Worm (Caenorhabditis elegans) whole organism, L3 larva: ENCODE measurements around the gene B0310.2.

Experiments used
- aly-2 ChIP-seq: fragments of 150-350 bp; optimal IDR thresholded peaks from 2 replicates; lab custom pipeline; 2014; ENCODE audit warnings: missing biosample characterization, missing genetic modification characterization
- ceh-82 ChIP-seq: fragments of 150-350 bp; optimal IDR thresholded peaks from 2 replicates; lab custom pipeline; 2014; ENCODE audit warnings: missing biosample characterization, missing genetic modification characterization
- ceh-9 ChIP-seq: sonication (generic microtip); optimal IDR thresholded peaks from 2 replicates; lab custom pipeline; 2018; ENCODE audit warnings: missing biosample characterization, missing genetic modification characterization
- daf-12 ChIP-seq: fragments of 150-350 bp; optimal IDR thresholded peaks from 2 replicates; lab custom pipeline; 2014; ENCODE audit warnings: missing biosample characterization, missing genetic modification reagents, missing genetic modification characterization
- egl-27 ChIP-seq: sonication (generic microtip); optimal IDR thresholded peaks from 4 replicates; lab custom pipeline; 2017; ENCODE audit warnings: missing biosample characterization, missing genetic modification reagents, missing genetic modification characterization
- elt-1 ChIP-seq: fragments of 150-350 bp; optimal IDR thresholded peaks from 2 replicates; lab custom pipeline; 2014; ENCODE audit warnings: missing biosample characterization, missing genetic modification characterization
- elt-2 ChIP-seq: sonication (generic microtip); optimal IDR thresholded peaks from 2 replicates; lab custom pipeline; 2016; ENCODE audit warnings: missing genetic modification reagents, mild to moderate bottlenecking, missing genetic modification characterization, missing compliant biosample characterization
- elt-3 ChIP-seq, 3 experiments: fragments of 150-350 bp in 1 of 3; sonication (generic microtip) in 2 of 3; optimal IDR thresholded peaks; 2 replicates in 2 of 3; 4 replicates in 1 of 3; lab custom pipeline; 2014 to 2017; ENCODE audit warnings: missing biosample characterization in 3 of 3, missing genetic modification characterization in 3 of 3
- fkh-10 ChIP-seq: sonication (generic microtip); optimal IDR thresholded peaks from 2 replicates; lab custom pipeline; 2017; ENCODE audit warnings: missing biosample characterization, missing genetic modification reagents, missing genetic modification characterization
- fkh-2 ChIP-seq: fragments of 150-350 bp; optimal IDR thresholded peaks from 2 replicates; lab custom pipeline; 2014; ENCODE audit warnings: missing biosample characterization, missing genetic modification reagents, missing genetic modification characterization
- hmg-11 ChIP-seq: sonication (generic microtip); optimal IDR thresholded peaks from 2 replicates; lab custom pipeline; 2016; ENCODE audit warnings: missing genetic modification characterization, missing compliant biosample characterization
- jun-1 ChIP-seq: fragments of 150-350 bp; optimal IDR thresholded peaks from 2 replicates; lab custom pipeline; 2014; ENCODE audit warnings: missing biosample characterization, missing genetic modification reagents, missing genetic modification characterization
- lin-15B ChIP-seq: fragments of 150-350 bp; optimal IDR thresholded peaks from 2 replicates; lab custom pipeline; 2014; ENCODE audit warnings: missing biosample characterization, missing genetic modification characterization
- lin-39 ChIP-seq: fragments of 150-350 bp; optimal IDR thresholded peaks from 2 replicates; lab custom pipeline; 2018; ENCODE audit warnings: missing biosample characterization, missing genetic modification reagents, missing genetic modification characterization
- lsy-12 ChIP-seq: sonication (generic microtip); optimal IDR thresholded peaks from 2 replicates; lab custom pipeline; 2016; ENCODE audit warnings: mild to moderate bottlenecking, missing genetic modification characterization, missing compliant biosample characterization
- mml-1 ChIP-seq: fragments of 150-350 bp; sonication (generic microtip); optimal IDR thresholded peaks from 3 replicates; lab custom pipeline; 2014; ENCODE audit warnings: missing biosample characterization, missing genetic modification characterization
- nhr-11 ChIP-seq: fragments of 150-350 bp; optimal IDR thresholded peaks from 2 replicates; lab custom pipeline; 2014; ENCODE audit warnings: missing biosample characterization, missing genetic modification characterization
- nhr-12 ChIP-seq: fragments of 150-350 bp; optimal IDR thresholded peaks from 2 replicates; lab custom pipeline; 2014; ENCODE audit warnings: missing biosample characterization, missing genetic modification characterization
- nhr-23 ChIP-seq: fragments of 150-350 bp; optimal IDR thresholded peaks from 2 replicates; lab custom pipeline; 2014; ENCODE audit warnings: missing biosample characterization, missing genetic modification reagents, missing genetic modification characterization
- nhr-25 ChIP-seq: sonication (generic microtip); optimal IDR thresholded peaks from 2 replicates; lab custom pipeline; 2017; ENCODE audit warnings: missing biosample characterization, missing genetic modification characterization
- nhr-43 ChIP-seq: sonication (generic microtip); optimal IDR thresholded peaks from 2 replicates; lab custom pipeline; 2016; ENCODE audit warnings: mild to moderate bottlenecking, missing genetic modification characterization, missing compliant biosample characterization; ENCODE audit not compliant: poor library complexity, severe bottlenecking
- nhr-76 ChIP-seq: fragments of 150-350 bp; sonication (generic microtip); optimal IDR thresholded peaks from 5 replicates; lab custom pipeline; 2014; ENCODE audit warnings: missing biosample characterization, missing genetic modification characterization
- pha-4 ChIP-seq: fragments of 150-350 bp; optimal IDR thresholded peaks from 2 replicates; lab custom pipeline; 2014; ENCODE audit warnings: missing biosample characterization, missing genetic modification reagents, missing genetic modification characterization
- pqm-1 ChIP-seq: fragments of 150-350 bp; optimal IDR thresholded peaks from 2 replicates; lab custom pipeline; 2017; ENCODE audit warnings: missing biosample characterization, missing genetic modification characterization, inconsistent platforms
- sea-2 ChIP-seq: fragments of 150-350 bp; sonication (generic microtip); optimal IDR thresholded peaks from 4 replicates; lab custom pipeline; 2014; ENCODE audit warnings: missing biosample characterization, missing genetic modification reagents, missing genetic modification characterization
- snpc-4 ChIP-seq: fragments of 150-350 bp; optimal IDR thresholded peaks from 2 replicates; lab custom pipeline; 2014; ENCODE audit warnings: missing biosample characterization, missing genetic modification characterization
- tbx-2 ChIP-seq: sonication (generic microtip); optimal IDR thresholded peaks from 2 replicates; lab custom pipeline; 2016; ENCODE audit warnings: mild to moderate bottlenecking, missing genetic modification characterization, missing compliant biosample characterization
- unc-39 ChIP-seq: sonication (generic microtip); optimal IDR thresholded peaks from 4 replicates; lab custom pipeline; 2017; ENCODE audit warnings: missing biosample characterization, missing genetic modification characterization
- unc-62 ChIP-seq: fragments of 150-350 bp; sonication (generic microtip); optimal IDR thresholded peaks from 4 replicates; lab custom pipeline; 2014; ENCODE audit warnings: missing biosample characterization, missing genetic modification reagents, missing genetic modification characterization
- ztf-4 ChIP-seq: fragments of 150-350 bp; optimal IDR thresholded peaks from 2 replicates; lab custom pipeline; 2014; ENCODE audit warnings: missing biosample characterization, missing genetic modification characterization

Gene B0310.2

DNA sequence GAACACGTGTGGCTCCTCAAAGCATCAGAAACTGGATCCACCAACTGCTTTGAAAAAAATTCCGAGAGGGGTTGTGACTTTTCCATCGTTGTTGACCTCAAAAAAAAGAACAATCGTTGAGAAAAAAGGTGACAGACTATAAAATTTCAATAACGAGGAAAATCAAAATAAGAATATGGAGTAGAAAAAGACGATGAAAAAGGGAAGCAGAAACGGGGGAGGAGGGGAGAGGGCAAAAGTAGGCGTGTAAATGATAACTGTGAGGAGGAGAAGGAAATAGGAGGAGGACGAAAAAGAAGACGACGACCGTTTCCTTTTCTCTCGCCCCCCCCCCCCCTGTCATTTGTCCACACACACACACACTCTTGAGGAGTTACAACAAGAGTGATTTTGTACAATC is at the start of gene B0310.2:
B0310.2 (minus strand) TSS at position 101 of the 400 bp plus-strand sequence.
- no peak for TF ChIP-seq elt-3 (tag; optimal IDR thresholded peaks at IDR 0.05; lab: Kevin White, UChicago)
- no peak for TF ChIP-seq nhr-11 (tag; lab: Kevin White, UChicago)
- TF ChIP-seq lsy-12 (tag; lab: Kevin White, UChicago), result no peak
- TF ChIP-seq nhr-25 (tag; lab: Kevin White, UChicago), result no peak
- TF ChIP-seq elt-2, result no peak
- no peak for TF ChIP-seq snpc-4 (tag; lab: Kevin White, UChicago)
- no peak for TF ChIP-seq egl-27 (tag; lab: Kevin White, UChicago)
- no peak for TF ChIP-seq mml-1 (tag; lab: Kevin White, UChicago)

- TF ChIP-seq pqm-1 (tag; lab: Kevin White, UChicago) (peak; percentile 6), elt-2 (peak; percentile 79), elt-3 (tag; optimal IDR thresholded peaks at IDR 0.05; lab: Kevin White, UChicago) (no peak), ceh-9 (tag; lab: Kevin White, UChicago) (no peak)
Measured at ce11 chrX:555043-555791, 48.5 kb upstream of the B0310.2 start.

ce11 chrX:553875-554274 is 47.1 kb upstream of the B0310.2 start, which contains the start of gene F57C12.6:
TSS of gene F57C12.6 (minus strand) at chrX:553975.
- TF ChIP-seq ztf-4, result no peak
- no peak for TF ChIP-seq nhr-11 (tag; lab: Kevin White, UChicago)
- no peak for TF ChIP-seq daf-12 (tag; lab: Kevin White, UChicago)

- TF ChIP-seq elt-2 (peak; percentile 59), unc-62 (GFP tag; lab: Kevin White, UChicago) (no peak), pqm-1 (tag; lab: Kevin White, UChicago) (peak; percentile 80)
Measured at ce11 chrX:553420-553819, 46.7 kb upstream of the B0310.2 start.

DNA sequence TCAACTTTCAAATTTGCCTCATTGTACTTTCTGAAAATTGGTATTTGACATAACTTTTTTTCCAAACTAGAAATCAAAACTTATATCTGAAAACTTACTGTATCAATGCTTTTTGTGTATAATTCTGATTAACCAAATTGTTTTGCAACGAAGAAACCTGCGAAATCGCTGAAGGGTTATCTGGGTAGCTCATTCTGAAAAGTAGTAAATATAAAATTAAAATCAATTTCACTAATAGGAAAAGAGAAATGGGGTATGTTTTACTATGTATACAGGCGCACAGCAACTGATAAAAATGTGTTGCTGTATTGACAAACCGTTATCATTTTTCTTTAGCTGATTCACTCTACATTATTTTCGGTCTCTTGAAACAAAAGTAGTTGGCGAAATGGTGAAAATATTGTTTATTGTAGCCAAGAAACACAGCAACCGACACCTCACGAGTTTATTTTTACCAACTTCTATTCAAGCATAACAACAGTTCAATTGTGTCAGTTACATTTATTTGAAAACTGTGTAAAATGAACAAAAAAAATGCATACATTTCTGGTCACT is 44.5 kb upstream of the B0310.2 start, which contains the start of gene F57C12.2:
F57C12.2 (minus strand) TSS at position 218 of the 555 bp plus-strand sequence.
- no peak for TF ChIP-seq hmg-11 (tag; lab: Kevin White, UChicago)
- peak; percentile 44 for TF ChIP-seq pqm-1 (tag; lab: Kevin White, UChicago)
- TF ChIP-seq elt-2, result peak; percentile 75

DNA sequence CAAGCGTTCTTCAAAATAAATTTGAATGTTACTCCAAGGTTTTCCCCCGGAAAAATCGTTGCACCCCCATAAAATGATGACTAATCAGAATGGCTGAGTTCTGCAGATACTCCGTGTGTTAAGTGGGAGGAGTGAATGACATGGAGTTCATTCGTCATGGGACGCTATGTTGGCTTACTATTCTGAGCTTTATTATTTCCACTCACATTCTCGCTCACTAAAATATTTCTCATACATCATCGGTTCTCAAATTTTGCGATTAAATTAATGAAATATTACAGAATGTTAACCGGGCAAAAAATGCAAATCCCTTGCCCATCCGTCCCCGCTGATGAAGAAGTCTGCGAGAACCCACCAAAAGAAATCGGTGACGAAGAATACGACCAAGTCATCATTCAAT is 36.1 kb upstream of the B0310.2 start, which contains the start of gene F28C10.1:
F28C10.1 (plus strand) TSS at position 301 of the 400 bp plus-strand sequence.
- TF ChIP-seq nhr-12 (tag; lab: Kevin White, UChicago) (no peak), nhr-23 (no peak), mml-1 (tag; lab: Kevin White, UChicago) (no peak), jun-1 (tag; lab: Kevin White, UChicago) (no peak), elt-2 (no peak), lin-39 (tag; lab: Kevin White, UChicago) (no peak), nhr-76 (tag; lab: Kevin White, UChicago) (no peak), nhr-43 (tag; lab: Kevin White, UChicago) (no peak), fkh-10 (no peak), ceh-82 (tag; lab: Kevin White, UChicago) (no peak), hmg-11 (tag; lab: Kevin White, UChicago) (no peak), sea-2 (no peak), lin-15B (no peak), lsy-12 (tag; lab: Kevin White, UChicago) (no peak), tbx-2 (tag; lab: Kevin White, UChicago) (no peak), pha-4 (no peak), snpc-4 (tag; lab: Kevin White, UChicago) (no peak), aly-2 (no peak), ceh-9 (tag; lab: Kevin White, UChicago) (no peak), ztf-4 (no peak)

DNA sequence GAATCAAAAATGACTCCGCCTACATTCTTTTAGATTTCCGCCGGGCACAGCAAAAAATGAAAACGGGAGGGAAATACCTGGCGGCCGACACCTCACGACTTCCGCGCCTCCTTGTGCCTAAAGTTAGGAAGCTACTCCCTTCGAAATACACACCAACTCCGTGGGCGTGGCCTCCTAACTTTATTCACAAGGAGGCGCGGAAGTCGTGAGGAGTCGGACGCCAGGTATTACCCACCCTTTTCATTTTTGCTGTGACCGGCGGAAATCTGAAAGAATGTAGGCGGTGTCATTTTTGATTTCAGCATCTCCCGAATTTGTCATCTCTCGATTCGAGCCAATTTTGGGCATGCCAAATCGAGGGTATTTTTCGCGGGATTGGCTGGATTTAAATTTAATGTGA is 31.3 kb upstream of the B0310.2 start:
- TF ChIP-seq tbx-2 (tag; lab: Kevin White, UChicago) (no peak), lsy-12 (tag; lab: Kevin White, UChicago) (no peak), snpc-4 (tag; lab: Kevin White, UChicago) (no peak), unc-39 (tag; lab: Kevin White, UChicago) (no peak), elt-3 (tag; optimal IDR thresholded peaks at IDR 0.05; lab: Kevin White, UChicago) (no peak), elt-1 (no peak), nhr-76 (tag; lab: Kevin White, UChicago) (no peak), fkh-2 (tag; lab: Kevin White, UChicago) (no peak), ceh-82 (tag; lab: Kevin White, UChicago) (no peak), lin-39 (tag; lab: Kevin White, UChicago) (no peak), lin-15B (no peak), ztf-4 (no peak), egl-27 (tag; lab: Kevin White, UChicago) (no peak), nhr-25 (tag; lab: Kevin White, UChicago) (no peak)
